Worm (Caenorhabditis elegans): ENCODE results near the gene C05B5.5.

C05B5.5 gene

DNA sequence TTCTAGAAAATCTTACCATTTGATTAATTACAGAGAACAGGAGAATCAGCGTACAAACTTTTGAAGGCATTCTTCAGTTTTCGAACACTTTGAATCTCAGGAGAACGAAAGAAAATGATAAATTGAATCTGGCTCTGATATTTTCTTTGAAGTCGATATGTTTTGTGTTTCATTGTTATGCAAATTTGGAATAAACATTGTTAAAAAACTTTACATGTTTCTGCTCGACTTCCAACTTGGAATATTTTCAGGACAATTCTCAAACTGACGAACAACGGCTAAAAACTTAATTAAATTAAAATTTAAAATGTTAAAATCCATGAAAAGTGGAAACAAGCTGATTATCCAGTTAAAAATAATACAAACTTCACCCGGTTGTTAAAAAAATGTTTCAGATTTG, 12.8 kb upstream of the C05B5.5 start, which contains the start of gene C05B5.1:
C05B5.1 (minus strand) TSS at position 101 of the 400 bp plus-strand sequence.
- TF ChIP-seq dpl-1 (GFP tag; optimal IDR thresholded peaks at IDR 0.05): no peak
- TF ChIP-seq ztf-6 (GFP tag; IDR thresholded peaks at IDR 0.05): no peak

DNA sequence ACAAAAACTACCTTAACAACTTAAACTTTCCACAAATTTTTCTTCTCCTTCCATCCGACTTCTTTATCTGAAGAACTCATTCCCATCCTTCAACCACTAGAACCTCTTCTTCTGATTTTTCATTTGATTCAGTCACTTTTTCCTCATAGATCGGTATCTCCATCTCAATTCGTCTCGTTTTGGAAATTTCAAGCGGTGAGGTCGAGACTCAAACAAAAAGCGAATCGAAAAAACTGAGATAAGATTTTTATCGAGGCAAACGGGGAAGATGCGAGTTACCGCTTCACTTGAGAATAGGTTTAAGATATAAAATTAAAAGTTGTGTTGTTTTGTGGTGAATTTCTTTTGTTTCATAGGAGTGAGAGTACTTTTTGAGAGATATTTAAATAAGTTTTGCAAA, 9.8 kb upstream of the C05B5.5 start:
- TF ChIP-seq B0336.3 (GFP tag; IDR thresholded peaks at IDR 0.05) (no peak), snpc-1.3 (tag; optimal IDR thresholded peaks at IDR 0.05; ENCODE audit: insufficient read depth) (no peak), ztf-6 (GFP tag; IDR thresholded peaks at IDR 0.05) (no peak), Y53F4B.3 (GFP tag; IDR thresholded peaks at IDR 0.05) (no peak), F57C9.4 (tag; optimal IDR thresholded peaks at IDR 0.05) (no peak), him-1 (tag; optimal IDR thresholded peaks at IDR 0.05) (no peak)

DNA sequence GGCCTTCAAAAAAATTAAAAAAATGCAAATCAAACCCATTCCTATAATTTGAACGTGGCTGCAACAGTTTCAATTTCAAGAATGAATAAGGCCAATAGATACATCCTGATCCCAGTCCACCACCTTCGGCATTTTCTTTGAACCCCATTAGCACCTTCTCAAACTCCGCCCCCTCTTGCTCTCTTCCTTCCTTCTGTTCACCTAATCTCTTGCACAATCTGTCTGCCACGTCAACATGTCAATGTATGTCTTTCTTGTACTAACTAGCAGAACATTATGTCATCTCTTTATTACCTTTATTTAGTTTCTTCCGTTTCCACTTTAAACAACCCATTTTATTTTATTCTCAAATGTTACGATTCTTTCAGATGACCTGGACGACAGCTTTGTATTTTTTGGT, 7.6 kb upstream of the C05B5.5 start, which contains the start of gene C05B5.4:
C05B5.4 (plus strand) TSS at position 351 of the 400 bp plus-strand sequence.
- TF ChIP-seq ztf-25 (GFP tag; IDR thresholded peaks at IDR 0.05): no peak
- no peak for TF ChIP-seq ceh-91 (GFP tag; IDR thresholded peaks at IDR 0.05)
- TF ChIP-seq B0261.1 (tag; optimal IDR thresholded peaks at IDR 0.05): no peak
- TF ChIP-seq gei-17 (GFP tag; optimal IDR thresholded peaks at IDR 0.05): no peak
- no peak for TF ChIP-seq sptf-2 (GFP tag; optimal IDR thresholded peaks at IDR 0.05)
- TF ChIP-seq F10E7.11 (tag; optimal IDR thresholded peaks at IDR 0.05): no peak
- no peak for TF ChIP-seq bed-1 (GFP tag; IDR thresholded peaks at IDR 0.05)
- no peak for TF ChIP-seq hmg-1.2 (GFP tag; IDR thresholded peaks at IDR 0.05)
- TF ChIP-seq lsl-1 (GFP tag; optimal IDR thresholded peaks at IDR 0.05): no peak
- no peak for TF ChIP-seq Y79H2A.3 (GFP tag; conservative IDR thresholded peaks at IDR 0.05)
- TF ChIP-seq lsy-27 (tag; optimal IDR thresholded peaks at IDR 0.05; ENCODE audit: borderline replicate concordance, insufficient read depth): no peak
- no peak for TF ChIP-seq T26A5.8 (tag; optimal IDR thresholded peaks at IDR 0.05)
- TF ChIP-seq lag-1 (GFP tag; IDR thresholded peaks at IDR 0.05): no peak
- TF ChIP-seq F39B2.1 (GFP tag; IDR thresholded peaks at IDR 0.05): no peak
- no peak for TF ChIP-seq C17E4.6 (GFP tag; IDR thresholded peaks at IDR 0.05)
- no peak for TF ChIP-seq T07F8.4 (tag; optimal IDR thresholded peaks at IDR 0.05)
- TF ChIP-seq ceh-27 (GFP tag; optimal IDR thresholded peaks at IDR 0.05): no peak
- TF ChIP-seq lin-54 (GFP tag; optimal IDR thresholded peaks at IDR 0.05): no peak
- no peak for TF ChIP-seq F49E8.2 (tag; optimal IDR thresholded peaks at IDR 0.05; ENCODE audit: insufficient read depth)
- no peak for TF ChIP-seq chd-7 (tag; optimal IDR thresholded peaks at IDR 0.05)

DNA sequence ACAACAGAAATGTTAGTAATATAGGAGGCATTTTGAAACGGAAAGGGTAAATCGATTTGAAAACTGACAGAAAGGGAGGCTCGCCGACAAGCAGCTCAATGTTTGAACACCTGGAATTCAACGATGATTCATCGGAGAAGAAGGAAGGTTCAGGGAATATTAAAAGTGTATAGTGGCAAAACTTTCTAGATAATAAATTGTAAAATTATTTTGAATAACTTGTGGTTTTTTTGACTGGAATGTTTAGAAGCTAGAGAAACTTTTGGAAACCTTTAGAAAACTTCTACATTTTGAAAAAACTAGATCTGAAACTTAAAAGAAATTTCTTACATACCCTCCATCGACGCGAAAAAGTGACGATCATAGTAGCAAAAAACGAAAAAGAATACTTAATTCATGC, 3.3 kb upstream of the C05B5.5 start, which contains the start of gene pqn-8:
pqn-8 (minus strand) TSS at position 101 of the 400 bp plus-strand sequence.
- TF ChIP-seq pbrm-1 (GFP tag; IDR thresholded peaks at IDR 0.05): no peak
- TF ChIP-seq ekl-4 (GFP tag; IDR thresholded peaks at IDR 0.05): no peak
- no peak for TF ChIP-seq T07F8.4 (tag; optimal IDR thresholded peaks at IDR 0.05)
- no peak for TF ChIP-seq ztf-22 (GFP tag; optimal IDR thresholded peaks at IDR 0.05)
- no peak for TF ChIP-seq hlh-12 (tag; optimal IDR thresholded peaks at IDR 0.05)
- no peak for TF ChIP-seq hmg-20 (GFP tag; IDR thresholded peaks at IDR 0.05)
- no peak for TF ChIP-seq ztf-25 (GFP tag; IDR thresholded peaks at IDR 0.05)
- no peak for TF ChIP-seq fkh-3 (tag; optimal IDR thresholded peaks at IDR 0.05)
- TF ChIP-seq ama-1 (optimal IDR thresholded peaks at IDR 0.05): no peak
- TF ChIP-seq ama-1 (GFP tag; optimal IDR thresholded peaks at IDR 0.05): no peak
- no peak for TF ChIP-seq ztf-28 (GFP tag; IDR thresholded peaks at IDR 0.05)
- no peak for TF ChIP-seq tlf-1 (GFP tag; optimal IDR thresholded peaks at IDR 0.05)
- no peak for TF ChIP-seq somi-1 (GFP tag; optimal IDR thresholded peaks at IDR 0.05)
- TF ChIP-seq F22D6.2 (tag; optimal IDR thresholded peaks at IDR 0.05): no peak
- TF ChIP-seq dpff-1 (tag; optimal IDR thresholded peaks at IDR 0.05): no peak
- TF ChIP-seq K12H6.12 (tag; optimal IDR thresholded peaks at IDR 0.05): no peak
- no peak for TF ChIP-seq lin-35 (GFP tag; optimal IDR thresholded peaks at IDR 0.05)
- no peak for TF ChIP-seq nhr-120 (GFP tag; IDR thresholded peaks at IDR 0.05)
- TF ChIP-seq mel-28 (tag; optimal IDR thresholded peaks at IDR 0.05; ENCODE audit: borderline replicate concordance): no peak
- TF ChIP-seq F37B4.10 (GFP tag; IDR thresholded peaks at IDR 0.05): no peak
- TF ChIP-seq hsf-1 (GFP tag; IDR thresholded peaks at IDR 0.05): no peak
